Worm (Caenorhabditis elegans): ENCODE measurements around the gene Y19D10B.8.

The Y19D10B.8 gene

DNA sequence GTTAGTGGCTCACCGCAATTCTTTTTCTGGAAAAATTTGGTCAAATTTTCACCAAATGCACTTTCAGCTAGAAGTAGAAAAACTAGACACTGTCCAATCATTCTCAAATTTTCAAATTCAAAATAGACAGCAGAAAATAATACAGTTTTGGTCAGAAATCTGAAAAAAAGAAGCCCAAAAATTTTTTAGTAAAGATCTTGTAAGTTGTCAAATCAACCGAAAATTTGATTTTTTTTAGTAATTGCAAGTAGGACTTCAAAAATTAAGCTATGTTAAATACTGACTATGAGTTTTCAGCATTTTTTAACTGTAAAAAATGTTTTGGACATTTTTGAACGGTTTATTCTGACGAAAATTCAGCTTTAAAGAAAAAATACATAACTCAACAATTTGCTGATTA is at the start of gene Y19D10B.8:
Y19D10B.8 (minus strand) TSS at position 101 of the 400 bp plus-strand sequence.
- TF ChIP-seq dmd-8 (GFP tag; IDR thresholded peaks at IDR 0.05): no peak
- no peak for TF ChIP-seq ces-1 (GFP tag; optimal IDR thresholded peaks at IDR 0.05)
- no peak for TF ChIP-seq mxl-3 (GFP tag; optimal IDR thresholded peaks at IDR 0.05)
- TF ChIP-seq dmd-9 (GFP tag; IDR thresholded peaks at IDR 0.05): no peak
- TF ChIP-seq vab-7 (GFP tag; IDR thresholded peaks at IDR 0.05): no peak
- no peak for TF ChIP-seq saeg-2 (GFP tag; IDR thresholded peaks at IDR 0.05)
- TF ChIP-seq unc-130 (GFP tag; optimal IDR thresholded peaks at IDR 0.05): no peak
- no peak for TF ChIP-seq spr-3 (GFP tag; optimal IDR thresholded peaks at IDR 0.05)
- TF ChIP-seq zip-11 (GFP tag; IDR thresholded peaks at IDR 0.05): no peak

DNA sequence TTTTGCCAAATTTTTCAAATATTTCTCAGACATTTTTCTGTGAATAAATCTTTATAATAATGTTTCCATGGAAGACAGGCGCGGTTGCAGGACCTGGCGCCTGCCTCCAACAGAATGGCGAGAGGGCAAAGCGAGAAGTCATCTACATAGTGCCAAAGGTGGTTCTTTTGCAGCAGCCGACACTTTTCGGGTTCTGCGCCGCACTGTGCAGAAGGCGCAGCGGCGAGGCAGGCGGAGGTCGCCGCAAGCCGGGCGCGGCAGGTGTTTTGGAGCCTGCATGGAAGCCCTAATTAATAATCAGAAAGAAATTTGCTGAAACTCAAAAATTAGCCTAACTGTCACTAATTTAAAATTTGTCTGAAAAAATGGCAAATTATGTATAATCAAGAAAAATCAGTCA is 42.8 kb upstream of the Y19D10B.8 start:
- TF ChIP-seq set-16 (GFP tag; IDR thresholded peaks at IDR 0.05) (peak; percentile 93), ceh-32 (tag; optimal IDR thresholded peaks at IDR 0.05; ENCODE audit: poor library complexity) (no peak), nhr-111 (GFP tag; optimal IDR thresholded peaks at IDR 0.05) (no peak), spr-1 (tag; optimal IDR thresholded peaks at IDR 0.05) (no peak)

DNA sequence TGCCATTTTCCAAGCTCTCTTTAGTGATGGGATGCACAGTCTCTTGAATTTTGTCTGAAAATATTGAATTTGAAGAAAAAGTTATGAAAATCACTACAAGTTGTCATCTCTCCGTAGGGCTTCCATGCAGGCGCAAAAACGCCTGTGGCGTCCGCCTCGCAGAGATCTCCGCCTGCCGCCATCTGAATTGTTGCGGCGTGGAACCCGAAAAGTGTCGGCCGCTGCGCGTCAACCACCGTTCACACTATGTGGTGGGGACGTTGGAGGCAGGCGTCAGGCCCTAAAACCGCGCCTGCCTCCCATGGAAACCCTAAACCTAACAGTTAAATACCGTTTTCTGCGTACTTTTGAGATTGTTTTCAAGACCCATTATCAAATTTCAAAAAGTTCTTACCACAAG is 41.3 kb upstream of the Y19D10B.8 start:
- TF ChIP-seq F10B5.3 (tag; optimal IDR thresholded peaks at IDR 0.05) (no peak), egl-43 (GFP tag; IDR thresholded peaks at IDR 0.05) (peak; percentile 60; the same call in 1 of the 2 replicates), set-16 (GFP tag; IDR thresholded peaks at IDR 0.05) (peak; percentile 69; the same call in 1 of the 2 replicates), dmd-8 (GFP tag; IDR thresholded peaks at IDR 0.05) (0 out of 2 replicates have a peak, but pooled peaks have one; percentile 32)

DNA sequence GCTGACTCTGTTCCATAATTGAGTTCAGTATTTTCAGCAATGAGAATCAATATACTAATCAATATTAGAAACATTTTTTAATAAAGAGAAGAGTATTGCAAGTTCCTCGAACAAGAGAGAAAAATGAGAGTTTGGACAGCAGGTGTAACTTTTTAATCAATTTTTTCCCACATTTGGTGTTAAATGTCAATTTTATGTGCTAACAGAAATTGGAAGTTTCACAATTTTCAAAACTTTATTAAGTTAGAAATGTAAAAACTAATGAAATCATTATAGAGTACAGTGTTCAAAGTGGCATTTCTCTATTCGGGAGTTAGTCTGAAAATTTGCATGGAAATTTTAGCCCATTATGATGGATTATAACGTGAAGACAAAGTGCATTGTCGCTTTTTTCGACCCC is 40.5 kb upstream of the Y19D10B.8 start, which contains the start of gene irld-30:
irld-30 (minus strand) TSS at position 101 of the 400 bp plus-strand sequence.
- TF ChIP-seq Y48G9A.11 (GFP tag; IDR thresholded peaks at IDR 0.05) (no peak), madf-5 (GFP tag; IDR thresholded peaks at IDR 0.05) (no peak), fos-1 (tag; optimal IDR thresholded peaks at IDR 0.05) (no peak), unc-39 (tag; optimal IDR thresholded peaks at IDR 0.05) (no peak), nhr-41 (GFP tag; IDR thresholded peaks at IDR 0.05) (no peak), lim-7 (GFP tag; IDR thresholded peaks at IDR 0.05) (no peak), zag-1 (tag; optimal IDR thresholded peaks at IDR 0.05) (no peak), tra-1 (GFP tag; IDR thresholded peaks at IDR 0.05) (no peak), ZK337.2 (GFP tag; IDR thresholded peaks at IDR 0.05) (no peak), lin-38 (GFP tag; IDR thresholded peaks at IDR 0.05) (no peak)

DNA sequence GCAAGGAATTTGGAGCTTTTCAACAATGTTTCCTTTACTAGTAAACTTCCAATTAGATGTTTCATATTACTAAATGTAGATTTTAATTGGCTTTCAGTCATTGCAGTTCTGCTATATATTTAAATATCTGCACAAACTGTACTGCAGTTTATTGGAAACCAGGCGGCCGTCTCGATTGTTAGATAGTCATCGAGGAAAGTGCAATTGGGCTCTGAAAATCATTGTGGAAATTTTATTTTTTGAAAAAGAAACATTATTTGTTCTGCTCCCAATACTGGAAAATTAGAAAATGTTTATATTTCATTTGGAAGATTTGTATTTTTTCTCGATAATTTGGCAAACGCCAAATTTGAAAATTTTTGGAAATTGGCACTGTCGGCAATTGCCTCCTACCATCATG is 37.7 kb upstream of the Y19D10B.8 start, which contains the start of gene irld-29:
irld-29 (minus strand) TSS at position 101 of the 400 bp plus-strand sequence.
- TF ChIP-seq T26A8.4 (GFP tag; IDR thresholded peaks at IDR 0.05) (no peak), lin-15B (tag; optimal IDR thresholded peaks at IDR 0.05) (no peak), hif-1 (tag; optimal IDR thresholded peaks at IDR 0.05) (no peak), aly-2 (tag; optimal IDR thresholded peaks at IDR 0.05) (no peak), ces-1 (GFP tag; optimal IDR thresholded peaks at IDR 0.05) (no peak), Y48G9A.11 (GFP tag; IDR thresholded peaks at IDR 0.05) (no peak), Y5F2A.4 (GFP tag; optimal IDR thresholded peaks at IDR 0.05) (no peak), egl-27 (tag; optimal IDR thresholded peaks at IDR 0.05) (no peak), nhr-25 (tag; optimal IDR thresholded peaks at IDR 0.05; ENCODE audit: borderline replicate concordance, insufficient read depth) (no peak), nhr-102 (tag; optimal IDR thresholded peaks at IDR 0.05) (no peak), mxl-3 (GFP tag; optimal IDR thresholded peaks at IDR 0.05) (no peak), ZK337.2 (GFP tag; IDR thresholded peaks at IDR 0.05) (no peak), mdl-1 (tag; optimal IDR thresholded peaks at IDR 0.05) (no peak), tra-1 (GFP tag; IDR thresholded peaks at IDR 0.05) (no peak), lir-3 (tag; optimal IDR thresholded peaks at IDR 0.05) (no peak), dpl-1 (GFP tag; optimal IDR thresholded peaks at IDR 0.05) (no peak), cey-2 (tag; optimal IDR thresholded peaks at IDR 0.05; ENCODE audit: borderline replicate concordance, insufficient read depth) (no peak)

Data from whole organism, L4 larva.